Fruit fly (Drosophila melanogaster) whole organism, prepupa: ENCODE measurements around the gene CG32568.

Experiments used
- Blimp-1 ChIP-seq: fragments of 200-800 bp; sonication (Bioruptor generic); optimal IDR thresholded peaks from 3 replicates; lab custom pipeline; 2017; ENCODE audit warnings: missing biosample characterization, missing genetic modification characterization, mild to moderate bottlenecking, moderate library complexity, missing genetic modification reagents
- CG10669 ChIP-seq: fragments of 200-800 bp; sonication (Bioruptor generic); optimal IDR thresholded peaks from 3 replicates; lab custom pipeline; 2018; ENCODE audit warnings: missing biosample characterization, mild to moderate bottlenecking, missing genetic modification characterization, moderate library complexity
- CG11294 ChIP-seq: fragments of 200-800 bp; sonication (Bioruptor generic); IDR thresholded peaks from 2 replicates; pipeline ENCODE4 v1.3.6; 2022; ENCODE audit warnings: missing biosample characterization, missing genetic modification characterization
- CG11902 ChIP-seq: fragments of 200-800 bp; sonication (Bioruptor generic); optimal IDR thresholded peaks from 3 replicates; lab custom pipeline; 2016; ENCODE audit warnings: missing biosample characterization, missing genetic modification characterization
- CG16779 ChIP-seq: fragments of 200-800 bp; sonication (Bioruptor generic); optimal IDR thresholded peaks from 3 replicates; lab custom pipeline; 2017; ENCODE audit warnings: missing biosample characterization, mild to moderate bottlenecking, missing genetic modification characterization
- CG3032 ChIP-seq: fragments of 200-800 bp; optimal IDR thresholded peaks from 2 replicates; lab custom pipeline; 2019; ENCODE audit warnings: missing biosample characterization, mild to moderate bottlenecking, missing genetic modification characterization, moderate library complexity
- CG31627 ChIP-seq: fragments of 200-800 bp; sonication (Bioruptor generic); optimal IDR thresholded peaks from 3 replicates; lab custom pipeline; 2016; ENCODE audit warnings: missing biosample characterization, missing genetic modification characterization
- CG32006 ChIP-seq: fragments of 200-800 bp; sonication (Bioruptor generic); optimal IDR thresholded peaks from 3 replicates; lab custom pipeline; 2017; ENCODE audit warnings: missing biosample characterization, mild to moderate bottlenecking, missing genetic modification characterization
- CG34406 ChIP-seq: fragments of 200-800 bp; sonication (Bioruptor generic); optimal IDR thresholded peaks from 3 replicates; lab custom pipeline; 2016; ENCODE audit warnings: missing biosample characterization, missing genetic modification characterization
- CG4318 ChIP-seq: fragments of 200-800 bp; sonication (Bioruptor generic); optimal IDR thresholded peaks from 3 replicates; lab custom pipeline; 2017; ENCODE audit warnings: missing biosample characterization, mild to moderate bottlenecking, missing genetic modification characterization
- CG6163 ChIP-seq: fragments of 200-800 bp; sonication (Bioruptor generic); IDR thresholded peaks from 3 replicates; pipeline ENCODE4 v1.3.6; 2022; ENCODE audit warnings: missing biosample characterization, missing genetic modification characterization
- CG6854 ChIP-seq: fragments of 200-800 bp; sonication (Bioruptor generic); optimal IDR thresholded peaks from 2 replicates; lab custom pipeline; 2017; ENCODE audit warnings: missing biosample characterization, mild to moderate bottlenecking, missing genetic modification characterization
- CG8119 ChIP-seq: fragments of 200-800 bp; sonication (Bioruptor generic); IDR thresholded peaks from 3 replicates; pipeline ENCODE4 v1.3.6; 2022; ENCODE audit warnings: missing biosample characterization, missing genetic modification characterization
- CG8632 ChIP-seq: fragments of 200-800 bp; sonication (Bioruptor generic); optimal IDR thresholded peaks from 3 replicates; lab custom pipeline; 2016; ENCODE audit warnings: missing biosample characterization, missing genetic modification characterization
- CG9139 ChIP-seq: fragments of 200-800 bp; sonication (Bioruptor generic); optimal IDR thresholded peaks from 3 replicates; lab custom pipeline; 2017; ENCODE audit warnings: missing biosample characterization, mild to moderate bottlenecking, missing genetic modification characterization
- Eip75B ChIP-seq: fragments of 200-800 bp; sonication (Bioruptor generic); optimal IDR thresholded peaks from 3 replicates; lab custom pipeline; 2016; ENCODE audit warnings: missing biosample characterization, missing genetic modification characterization
- Eip78C ChIP-seq: fragments of 200-800 bp; sonication (Bioruptor generic); peaks from one replicate; lab custom pipeline; 2016; ENCODE audit warnings: missing biosample characterization, missing genetic modification characterization
- Eip93F ChIP-seq: fragments of 200-800 bp; sonication (Bioruptor generic); optimal IDR thresholded peaks from 2 replicates; lab custom pipeline; 2016; ENCODE audit warnings: missing biosample characterization, mild to moderate bottlenecking, missing genetic modification characterization
- Gug ChIP-seq: fragments of 200-800 bp; sonication (Bioruptor generic); IDR thresholded peaks from 2 replicates; pipeline ENCODE4 v1.3.6; 2022; ENCODE audit warnings: missing biosample characterization, missing genetic modification characterization
- Hr39 ChIP-seq: fragments of 200-800 bp; sonication (Bioruptor generic); optimal IDR thresholded peaks from 2 replicates; lab custom pipeline; 2016; ENCODE audit warnings: missing biosample characterization, missing genetic modification characterization
- Hr4 ChIP-seq: fragments of 200-800 bp; sonication (Bioruptor generic); optimal IDR thresholded peaks from 3 replicates; lab custom pipeline; 2016; ENCODE audit warnings: missing biosample characterization, missing genetic modification characterization
- Lpt ChIP-seq: fragments of 200-800 bp; sonication (Bioruptor generic); optimal IDR thresholded peaks from 3 replicates; lab custom pipeline; 2016; ENCODE audit warnings: missing biosample characterization, missing genetic modification characterization
- Met ChIP-seq: fragments of 200-800 bp; sonication (Bioruptor generic); optimal IDR thresholded peaks from 3 replicates; lab custom pipeline; 2016; ENCODE audit warnings: missing biosample characterization, missing genetic modification characterization
- OdsH ChIP-seq: fragments of 200-800 bp; sonication (Bioruptor generic); optimal IDR thresholded peaks from 3 replicates; lab custom pipeline; 2016; ENCODE audit warnings: missing biosample characterization, missing genetic modification characterization
- Smox ChIP-seq: fragments of 200-800 bp; sonication (Bioruptor generic); optimal IDR thresholded peaks from 3 replicates; lab custom pipeline; 2016; ENCODE audit warnings: missing biosample characterization, missing genetic modification characterization
- Sox14 ChIP-seq: fragments of 200-800 bp; sonication (Bioruptor generic); optimal IDR thresholded peaks from 3 replicates; lab custom pipeline; 2016; ENCODE audit warnings: missing biosample characterization, missing genetic modification characterization
- acj6 ChIP-seq: fragments of 200-800 bp; sonication (Bioruptor generic); optimal IDR thresholded peaks from 3 replicates; lab custom pipeline; 2016; ENCODE audit warnings: missing biosample characterization, missing genetic modification characterization
- dsx ChIP-seq: fragments of 200-800 bp; optimal IDR thresholded peaks from 3 replicates; lab custom pipeline; 2019; ENCODE audit warnings: missing biosample characterization, mild to moderate bottlenecking, missing genetic modification characterization, moderate library complexity; ENCODE audit not compliant: poor library complexity, severe bottlenecking
- eg ChIP-seq: fragments of 200-800 bp; sonication (Bioruptor generic); IDR thresholded peaks from 3 replicates; pipeline ENCODE4 v1.3.6; 2022; ENCODE audit warnings: missing biosample characterization, missing genetic modification characterization
- esn ChIP-seq: fragments of 200-800 bp; sonication (Bioruptor generic); optimal IDR thresholded peaks from 2 replicates; lab custom pipeline; 2016; ENCODE audit warnings: missing biosample characterization, mild to moderate bottlenecking, missing genetic modification characterization, moderate library complexity
- fd85E ChIP-seq: fragments of 200-800 bp; sonication (Bioruptor generic); optimal IDR thresholded peaks from 3 replicates; lab custom pipeline; 2016; ENCODE audit warnings: missing biosample characterization, missing genetic modification characterization
- fkh ChIP-seq: fragments of 200-800 bp; sonication (Bioruptor generic); optimal IDR thresholded peaks from 3 replicates; lab custom pipeline; 2017; ENCODE audit warnings: missing biosample characterization, mild to moderate bottlenecking, missing genetic modification characterization, moderate library complexity
- net ChIP-seq: fragments of 200-800 bp; sonication (Bioruptor generic); optimal IDR thresholded peaks from 3 replicates; lab custom pipeline; 2016; ENCODE audit warnings: missing biosample characterization, missing genetic modification characterization
- salr ChIP-seq, 2 experiments: fragments of 200-800 bp; sonication (Bioruptor generic); optimal IDR thresholded peaks; 3 replicates each; lab custom pipeline; 2016 to 2018; ENCODE audit warnings: missing biosample characterization in 2 of 2, missing genetic modification characterization in 2 of 2, mild to moderate bottlenecking in 1 of 2
- ss ChIP-seq, 2 experiments: fragments of 200-800 bp; sonication (Bioruptor generic); optimal IDR thresholded peaks; 2 replicates in 1 of 2; 3 replicates in 1 of 2; lab custom pipeline; 2017 to 2018; ENCODE audit warnings: mild to moderate bottlenecking in 2 of 2, missing biosample characterization in 2 of 2, missing genetic modification characterization in 2 of 2, moderate library complexity in 1 of 2
- vri ChIP-seq: fragments of 200-800 bp; sonication (Bioruptor generic); optimal IDR thresholded peaks from 3 replicates; lab custom pipeline; 2016; ENCODE audit warnings: missing biosample characterization, mild to moderate bottlenecking, missing genetic modification characterization

Gene CG32568

dm6 chrX:16772882-16773827 is 32.4 kb downstream of the CG32568 start (continued):
- TF ChIP-seq Gug (GFP tag; lab: Robert Waterston, UW) (peak; percentile 78), CG8119 (GFP tag; lab: Robert Waterston, UW) (peak; percentile 64; the same call in 2 of the 3 replicates), Met (GFP tag; lab: Kevin White, UChicago) (peak; percentile 39), CG34406 (GFP tag; lab: Kevin White, UChicago) (peak; percentile 41), net (GFP tag; lab: Kevin White, UChicago) (peak; percentile 35), Eip78C (GFP tag; lab: Kevin White, UChicago) (peak; percentile 91), vri (GFP tag; lab: Kevin White, UChicago) (no peak), Eip75B (GFP tag; lab: Kevin White, UChicago) (peak; percentile 65), CG4318 (no peak), OdsH (GFP tag; lab: Kevin White, UChicago) (peak; percentile 50), CG6854 (GFP tag; lab: Kevin White, UChicago) (no peak), eg (peak; percentile 86), Blimp-1 (GFP tag; lab: Kevin White, UChicago) (no peak), CG31627 (GFP tag; lab: Kevin White, UChicago) (peak; percentile 20), CG6163 (peak; percentile 92), fkh (GFP tag; lab: Kevin White, UChicago) (no peak), CG8632 (GFP tag; lab: Kevin White, UChicago) (peak; percentile 2), CG16779 (tag; lab: Kevin White, UChicago) (no peak), Hr4 (GFP tag; lab: Kevin White, UChicago) (peak; percentile 65), Smox (GFP tag; lab: Kevin White, UChicago) (no peak), CG11294 (GFP tag; lab: Robert Waterston, UW) (peak; percentile 61), CG9139 (no peak), fd85E (GFP tag; lab: Kevin White, UChicago) (no peak), CG11902 (peak; percentile 16), CG3032 (peak; percentile 72), salr (GFP tag; optimal IDR thresholded peaks at IDR 0.05; lab: Kevin White, UChicago) (peak; percentile 28 to 45), dsx (GFP tag; lab: Kevin White, UChicago) (peak; percentile 63), Lpt (GFP tag; lab: Kevin White, UChicago) (peak; percentile 22), CG10669 (peak; percentile 75), acj6 (GFP tag; lab: Kevin White, UChicago) (peak; percentile 51), Sox14 (GFP tag; lab: Kevin White, UChicago) (peak; percentile 27), Eip93F (GFP tag; lab: Kevin White, UChicago) (no peak), CG32006 (GFP tag; lab: Kevin White, UChicago) (peak; percentile 27), esn (GFP tag; lab: Kevin White, UChicago) (peak; percentile 26), Hr39 (GFP tag; lab: Kevin White, UChicago) (peak; percentile 25), ss (GFP tag; optimal IDR thresholded peaks at IDR 0.05; lab: Kevin White, UChicago) (peak; percentile 70 to 82)

- TF ChIP-seq ss (GFP tag; optimal IDR thresholded peaks at IDR 0.05; lab: Kevin White, UChicago): peak in 1 of 2 experiments; percentile 32
- TF ChIP-seq net (GFP tag; lab: Kevin White, UChicago): no peak
These were observed 33.7 kb downstream of the CG32568 start for dm6 chrX:16774201-16775061.
